Fruit fly (Drosophila melanogaster): ENCODE data around the gene ND-ACP.

Gene ND-ACP

DNA sequence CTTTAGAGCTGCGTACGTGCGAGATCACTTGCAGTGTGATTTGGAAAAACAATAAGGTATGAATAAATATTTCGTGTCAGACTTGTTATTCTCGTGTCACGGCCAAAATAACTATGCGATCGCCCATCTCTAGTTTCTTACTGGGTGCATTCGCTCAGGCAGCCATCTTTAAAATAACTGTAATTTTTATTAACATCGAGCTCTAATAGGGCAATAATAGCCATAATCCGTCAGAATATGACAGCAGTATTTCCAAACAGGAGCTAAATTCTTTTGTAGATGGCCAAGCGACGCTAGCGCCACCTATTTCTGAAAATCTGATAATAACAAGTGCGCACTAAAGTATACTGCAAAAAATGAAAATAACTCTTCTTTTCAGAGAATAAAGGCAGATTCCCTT lies 22.3 kb downstream of the ND-ACP start (continued):
- TF ChIP-seq CG5180 (GFP tag; optimal IDR thresholded peaks at IDR 0.05) (peak; percentile 30), CG33557 (GFP tag; optimal IDR thresholded peaks at IDR 0.05) (peak; percentile 14), NK7.1 (GFP tag; optimal IDR thresholded peaks at IDR 0.05) (peak; percentile 48), Elba2 (GFP tag; optimal IDR thresholded peaks at IDR 0.05) (peak; percentile 99), MESR4 (GFP tag; optimal IDR thresholded peaks at IDR 0.05) (peak; percentile 7), Rx (GFP tag; IDR thresholded peaks at IDR 0.05) (no peak), CG4617 (GFP tag; optimal IDR thresholded peaks at IDR 0.05; ENCODE audit: borderline replicate concordance) (peak; percentile 30), Taf1 (GFP tag; IDR thresholded peaks at IDR 0.05) (no peak), CG12942 (GFP tag; optimal IDR thresholded peaks at IDR 0.05) (no peak), nau (GFP tag; optimal IDR thresholded peaks at IDR 0.05) (peak; percentile 10), CG15696 (tag; optimal IDR thresholded peaks at IDR 0.05) (peak; percentile 36), CG6765 (GFP tag; optimal IDR thresholded peaks at IDR 0.05) (no peak), Six4 (GFP tag; optimal IDR thresholded peaks at IDR 0.05) (no peak), fu2 (GFP tag; optimal IDR thresholded peaks at IDR 0.05) (no peak), C15 (GFP tag; IDR thresholded peaks at IDR 0.05) (no peak), Trl (optimal IDR thresholded peaks at IDR 0.05) (no peak), Trl (GFP tag; optimal IDR thresholded peaks at IDR 0.05) (peak; percentile 19), CG8281 (tag; optimal IDR thresholded peaks at IDR 0.05) (no peak), ara (GFP tag; IDR thresholded peaks at IDR 0.05) (no peak), CG10654 (GFP tag; optimal IDR thresholded peaks at IDR 0.05) (no peak), CG10366 (GFP tag; IDR thresholded peaks at IDR 0.05) (peak; percentile 20; the same call in 1 of the 2 replicates), cad (GFP tag; optimal IDR thresholded peaks at IDR 0.05) (peak; percentile 41), HLH3B (GFP tag; IDR thresholded peaks at IDR 0.05) (0 out of 2 replicates have a peak, but pooled peaks have one; percentile 33), CG11247 (GFP tag; IDR thresholded peaks at IDR 0.05) (0 out of 2 replicates have a peak, but pooled peaks have one; percentile 4), fd64A (GFP tag; optimal IDR thresholded peaks at IDR 0.05) (no peak), crc (GFP tag; optimal IDR thresholded peaks at IDR 0.05) (no peak), dimm (GFP tag; IDR thresholded peaks at IDR 0.05) (no peak), Hsf (GFP tag; optimal IDR thresholded peaks at IDR 0.05) (peak; percentile 34), CG10979 (tag; optimal IDR thresholded peaks at IDR 0.05) (peak; percentile 35), CG34376 (GFP tag; optimal IDR thresholded peaks at IDR 0.05) (peak; percentile 46), gsb-n (tag; optimal IDR thresholded peaks at IDR 0.05) (peak; percentile 19), HmgD (GFP tag; optimal IDR thresholded peaks at IDR 0.05) (peak; percentile 26), CG4820 (GFP tag; optimal IDR thresholded peaks at IDR 0.05) (no peak), CG17361 (GFP tag; IDR thresholded peaks at IDR 0.05) (peak; percentile 40; the same call in 2 of the 3 replicates), Oaz (GFP tag; IDR thresholded peaks at IDR 0.05) (no peak), CG8478 (optimal IDR thresholded peaks at IDR 0.05) (no peak), CG15601 (tag; optimal IDR thresholded peaks at IDR 0.05) (peak; percentile 18), Side (GFP tag; optimal IDR thresholded peaks at IDR 0.05) (no peak), nmo (GFP tag; optimal IDR thresholded peaks at IDR 0.05) (peak; percentile 38), grn (GFP tag; optimal IDR thresholded peaks at IDR 0.05) (no peak), CG13296 (GFP tag; optimal IDR thresholded peaks at IDR 0.05) (peak; percentile 15), CG18476 (GFP tag; optimal IDR thresholded peaks at IDR 0.05) (no peak), ssp (GFP tag; IDR thresholded peaks at IDR 0.05) (peak; percentile 31; the same call in 1 of the 2 replicates), sug (tag; optimal IDR thresholded peaks at IDR 0.05) (peak; percentile 40), gcm2 (GFP tag; optimal IDR thresholded peaks at IDR 0.05) (no peak), CG32532 (GFP tag; IDR thresholded peaks at IDR 0.05) (no peak), en (GFP tag; optimal IDR thresholded peaks at IDR 0.05) (no peak), dysf (GFP tag; IDR thresholded peaks at IDR 0.05) (no peak), CG14710 (tag; optimal IDR thresholded peaks at IDR 0.05) (peak; percentile 58), Fer3 (tag; optimal IDR thresholded peaks at IDR 0.05) (no peak), CG11695 (GFP tag; IDR thresholded peaks at IDR 0.05) (no peak), CG10431 (GFP tag; optimal IDR thresholded peaks at IDR 0.05) (peak; percentile 24), zf30C (GFP tag; optimal IDR thresholded peaks at IDR 0.05) (peak; percentile 15)
